Fruit fly (Drosophila melanogaster) whole organism, embryonic: ENCODE data around the gene CG2685.

Experiments used
- Abd-B ChIP-seq: fragments of 200-800 bp; sonication (Bioruptor generic); optimal IDR thresholded peaks from 2 replicates; lab custom pipeline; 2018; ENCODE audit warnings: missing biosample characterization, mild to moderate bottlenecking, missing genetic modification characterization, moderate library complexity
- CG10274 ChIP-seq: fragments of 200-800 bp; sonication (Bioruptor generic); optimal IDR thresholded peaks from 3 replicates; lab custom pipeline; 2017; ENCODE audit warnings: missing biosample characterization, mild to moderate bottlenecking, missing genetic modification characterization
- CG11398 ChIP-seq: fragments of 200-800 bp; sonication (Bioruptor generic); optimal IDR thresholded peaks from 2 replicates; lab custom pipeline; 2016; ENCODE audit warnings: missing biosample characterization, missing genetic modification characterization
- CG12104 ChIP-seq: fragments of 200-800 bp; sonication (Bioruptor generic); optimal IDR thresholded peaks from 3 replicates; lab custom pipeline; 2016; ENCODE audit warnings: missing biosample characterization, missing genetic modification characterization
- CG13775 ChIP-seq: fragments of 200-800 bp; sonication (Bioruptor generic); optimal IDR thresholded peaks from 3 replicates; lab custom pipeline; 2017; ENCODE audit warnings: missing biosample characterization, mild to moderate bottlenecking, missing genetic modification characterization
- CG14667 ChIP-seq: fragments of 200-800 bp; sonication (Bioruptor generic); IDR thresholded peaks from 2 replicates; pipeline ENCODE4 v1.3.6; 2022; ENCODE audit warnings: missing biosample characterization, missing genetic modification characterization
- CG14965 ChIP-seq: fragments of 200-800 bp; sonication (Bioruptor generic); optimal IDR thresholded peaks from 2 replicates; lab custom pipeline; 2016; ENCODE audit warnings: missing biosample characterization, missing genetic modification characterization, borderline replicate concordance
- CG18262 ChIP-seq: fragments of 200-800 bp; optimal IDR thresholded peaks from 3 replicates; lab custom pipeline; 2019; ENCODE audit warnings: missing biosample characterization, mild to moderate bottlenecking, missing genetic modification characterization, moderate library complexity
- CG1832 ChIP-seq: fragments of 200-800 bp; sonication (Bioruptor generic); optimal IDR thresholded peaks from 2 replicates; lab custom pipeline; 2017; ENCODE audit warnings: missing biosample characterization, mild to moderate bottlenecking, missing genetic modification characterization, inconsistent platforms
- CG2116 ChIP-seq: fragments of 200-800 bp; sonication (Bioruptor generic); optimal IDR thresholded peaks from 3 replicates; lab custom pipeline; 2018; ENCODE audit warnings: missing biosample characterization, mild to moderate bottlenecking, missing genetic modification characterization
- CG2889 ChIP-seq: fragments of 200-800 bp; sonication (Bioruptor generic); IDR thresholded peaks from 3 replicates; pipeline ENCODE4 v1.3.6; 2022; ENCODE audit warnings: missing biosample characterization, missing genetic modification characterization
- CG32767 ChIP-seq: fragments of 200-800 bp; sonication (Bioruptor generic); IDR thresholded peaks from 2 replicates; pipeline ENCODE4 v1.3.6; 2022; ENCODE audit warnings: missing biosample characterization, missing genetic modification characterization
- CG4730 ChIP-seq: fragments of 200-800 bp; sonication (Bioruptor generic); IDR thresholded peaks from 2 replicates; pipeline ENCODE4 v1.3.6; 2022; ENCODE audit warnings: missing biosample characterization, missing genetic modification characterization
- CG7372 ChIP-seq: fragments of 200-800 bp; sonication (Bioruptor generic); IDR thresholded peaks from 2 replicates; pipeline ENCODE4 v1.3.6; 2022; ENCODE audit warnings: missing biosample characterization, missing genetic modification characterization
- CG9609 ChIP-seq: fragments of 200-800 bp; sonication (Bioruptor generic); optimal IDR thresholded peaks from 3 replicates; lab custom pipeline; 2016; ENCODE audit warnings: missing biosample characterization, missing genetic modification characterization
- CoRest ChIP-seq: fragments of 200-800 bp; sonication (Bioruptor generic); optimal IDR thresholded peaks from 3 replicates; lab custom pipeline; 2018; ENCODE audit warnings: missing biosample characterization, mild to moderate bottlenecking, missing genetic modification characterization, moderate library complexity
- D ChIP-seq, 2 experiments: fragments of 200-800 bp in 1 of 2; fragments of >200 bp in 1 of 2; sonication (Bioruptor generic) in 1 of 2; optimal IDR thresholded peaks; 2 replicates in 1 of 2; 3 replicates in 1 of 2; lab custom pipeline; 2017; ENCODE audit warnings: mild to moderate bottlenecking in 1 of 2, missing biosample characterization in 1 of 2, missing genetic modification characterization in 1 of 2, missing genetic modification reagents in 1 of 2
- D19A ChIP-seq: fragments of 200-800 bp; optimal IDR thresholded peaks from 3 replicates; lab custom pipeline; 2019; ENCODE audit warnings: missing biosample characterization, mild to moderate bottlenecking, missing genetic modification characterization, moderate library complexity
- Drgx ChIP-seq: fragments of 200-800 bp; sonication (Bioruptor generic); IDR thresholded peaks from 2 replicates; pipeline ENCODE4 v1.3.6; 2022; ENCODE audit warnings: missing biosample characterization, missing genetic modification characterization
- E2f1 ChIP-seq: fragments of 200-800 bp; sonication (Bioruptor generic); IDR thresholded peaks from 2 replicates; pipeline ENCODE4 v1.3.6; 2022; ENCODE audit warnings: missing biosample characterization, missing genetic modification characterization
- Gsc ChIP-seq: fragments of 200-800 bp; sonication (Bioruptor generic); IDR thresholded peaks from 2 replicates; pipeline ENCODE4 v1.3.6; 2022; ENCODE audit warnings: missing biosample characterization, missing genetic modification characterization
- HHEX ChIP-seq: fragments of 200-800 bp; sonication (Bioruptor generic); optimal IDR thresholded peaks from 3 replicates; lab custom pipeline; 2017; ENCODE audit warnings: missing biosample characterization, mild to moderate bottlenecking, missing genetic modification characterization, missing genetic modification reagents
- HmgZ ChIP-seq: fragments of 200-800 bp; sonication (Bioruptor generic); optimal IDR thresholded peaks from 2 replicates; lab custom pipeline; 2018; ENCODE audit warnings: missing biosample characterization, mild to moderate bottlenecking, missing genetic modification characterization
- Hr78 ChIP-seq, 2 experiments: fragments of 200-800 bp in 1 of 2; fragments of >200 bp in 1 of 2; sonication (Bioruptor generic) in 1 of 2; optimal IDR thresholded peaks; 2 replicates each; lab custom pipeline; 2017 to 2019; ENCODE audit warnings: missing biosample characterization in 2 of 2, missing genetic modification characterization in 2 of 2, mild to moderate bottlenecking in 1 of 2, moderate library complexity in 1 of 2
- Mad ChIP-seq: fragments of 200-800 bp; sonication (Bioruptor generic); optimal IDR thresholded peaks from 2 replicates; lab custom pipeline; 2016; ENCODE audit warnings: missing biosample characterization, missing genetic modification characterization
- Med ChIP-seq: fragments of 200-800 bp; sonication (Bioruptor generic); peaks from one replicate; lab custom pipeline; 2016; ENCODE audit warnings: missing biosample characterization, missing genetic modification characterization, mild to moderate bottlenecking, inconsistent platforms, moderate library complexity
- Mes4 ChIP-seq: fragments of 200-800 bp; sonication (Bioruptor generic); optimal IDR thresholded peaks from 2 replicates; lab custom pipeline; 2016; ENCODE audit warnings: missing biosample characterization, missing genetic modification characterization
- Ptx1 ChIP-seq: fragments of 200-800 bp; sonication (Bioruptor generic); IDR thresholded peaks from 2 replicates; pipeline ENCODE4 v1.3.6; 2022; ENCODE audit warnings: missing biosample characterization, missing genetic modification characterization
- Ravus ChIP-seq: fragments of 200-800 bp; sonication (Bioruptor generic); IDR thresholded peaks from 2 replicates; pipeline ENCODE4 v1.3.6; 2022; ENCODE audit warnings: missing biosample characterization, missing genetic modification characterization
- Rfx ChIP-seq: fragments of 200-800 bp; sonication (Bioruptor generic); IDR thresholded peaks from 2 replicates; pipeline ENCODE4 v1.3.6; 2022; ENCODE audit warnings: missing biosample characterization, missing genetic modification characterization
- Sox100B ChIP-seq: fragments of 200-800 bp; sonication (Bioruptor generic); optimal IDR thresholded peaks from 3 replicates; lab custom pipeline; 2018; ENCODE audit warnings: missing biosample characterization, mild to moderate bottlenecking, missing genetic modification characterization
- Spps ChIP-seq: fragments of 200-800 bp; sonication (Bioruptor generic); optimal IDR thresholded peaks from 2 replicates; lab custom pipeline; 2018; ENCODE audit warnings: missing biosample characterization, mild to moderate bottlenecking, missing genetic modification characterization
- YL-1 ChIP-seq: fragments of 200-800 bp; sonication (Bioruptor generic); optimal IDR thresholded peaks from 3 replicates; lab custom pipeline; 2017; ENCODE audit warnings: missing biosample characterization, mild to moderate bottlenecking, missing genetic modification characterization
- ase ChIP-seq: fragments of 200-800 bp; sonication (Bioruptor generic); IDR thresholded peaks from 3 replicates; pipeline ENCODE4 v1.3.6; 2022; ENCODE audit warnings: missing biosample characterization, missing genetic modification characterization
- chinmo ChIP-seq: fragments of 200-800 bp; sonication (Bioruptor generic); IDR thresholded peaks from 4 replicates; pipeline ENCODE4 v1.3.6; 2022; ENCODE audit warnings: missing biosample characterization, missing genetic modification characterization; ENCODE audit not compliant: partially characterized antibody
- disco-r ChIP-seq: fragments of 200-800 bp; sonication (Bioruptor generic); optimal IDR thresholded peaks from 2 replicates; lab custom pipeline; 2016; ENCODE audit warnings: missing biosample characterization, missing genetic modification characterization
- fd3F ChIP-seq: fragments of 200-800 bp; sonication (Bioruptor generic); optimal IDR thresholded peaks from 2 replicates; lab custom pipeline; 2018; ENCODE audit warnings: missing biosample characterization, mild to moderate bottlenecking, missing genetic modification characterization, moderate library complexity
- fu2 ChIP-seq: fragments of 200-800 bp; sonication (Bioruptor generic); optimal IDR thresholded peaks from 2 replicates; lab custom pipeline; 2016; ENCODE audit warnings: missing biosample characterization, missing genetic modification characterization
- gsb-n ChIP-seq: fragments of 200-800 bp; sonication (Bioruptor generic); optimal IDR thresholded peaks from 3 replicates; lab custom pipeline; 2018; ENCODE audit warnings: missing biosample characterization, mild to moderate bottlenecking, missing genetic modification characterization
- gt ChIP-seq: fragments of 200-800 bp; sonication (Bioruptor generic); IDR thresholded peaks from 2 replicates; pipeline ENCODE4 v1.3.6; 2022; ENCODE audit warnings: missing biosample characterization, missing genetic modification characterization
- kni ChIP-seq: fragments of 200-800 bp; sonication (Bioruptor generic); optimal IDR thresholded peaks from 3 replicates; lab custom pipeline; 2017; ENCODE audit warnings: mild to moderate bottlenecking, missing biosample characterization, missing genetic modification reagents, missing genetic modification characterization
- knrl ChIP-seq: fragments of 200-800 bp; sonication (Bioruptor generic); IDR thresholded peaks from 3 replicates; pipeline ENCODE4 v1.3.6; 2022; ENCODE audit warnings: missing biosample characterization, missing genetic modification characterization; ENCODE audit not compliant: partially characterized antibody
- nerfin-1 ChIP-seq: fragments of 200-800 bp; sonication (Bioruptor generic); optimal IDR thresholded peaks from 3 replicates; lab custom pipeline; 2019; ENCODE audit warnings: missing biosample characterization, mild to moderate bottlenecking, missing genetic modification characterization, moderate library complexity
- pum ChIP-seq: fragments of 200-800 bp; sonication (Bioruptor generic); optimal IDR thresholded peaks from 2 replicates; lab custom pipeline; 2016; ENCODE audit warnings: missing biosample characterization, missing genetic modification characterization
- ranshi ChIP-seq: fragments of 200-800 bp; sonication (Bioruptor generic); IDR thresholded peaks from 2 replicates; pipeline ENCODE4 v1.3.6; 2022; ENCODE audit warnings: missing biosample characterization, missing genetic modification characterization
- sisA ChIP-seq: fragments of 200-800 bp; sonication (Bioruptor generic); IDR thresholded peaks from 2 replicates; pipeline ENCODE4 v1.3.6; 2022; ENCODE audit warnings: missing biosample characterization, missing genetic modification characterization
- slou ChIP-seq: fragments of 200-800 bp; sonication (Bioruptor generic); optimal IDR thresholded peaks from 3 replicates; lab custom pipeline; 2016; ENCODE audit warnings: missing biosample characterization, missing genetic modification characterization
- trem ChIP-seq: fragments of 200-800 bp; optimal IDR thresholded peaks from 3 replicates; lab custom pipeline; 2019; ENCODE audit warnings: missing biosample characterization, mild to moderate bottlenecking, missing genetic modification characterization, moderate library complexity
- trh ChIP-seq: fragments of 200-800 bp; sonication (Bioruptor generic); optimal IDR thresholded peaks from 2 replicates; lab custom pipeline; 2016; ENCODE audit warnings: missing biosample characterization, missing genetic modification characterization
- wor ChIP-seq: fragments of 200-800 bp; sonication (Bioruptor generic); IDR thresholded peaks from 2 replicates; pipeline ENCODE4 v1.3.6; 2022; ENCODE audit warnings: missing biosample characterization, missing genetic modification characterization
- yki ChIP-seq: fragments of >200 bp; optimal IDR thresholded peaks from 3 replicates; lab custom pipeline; 2018

CG2685 gene

DNA sequence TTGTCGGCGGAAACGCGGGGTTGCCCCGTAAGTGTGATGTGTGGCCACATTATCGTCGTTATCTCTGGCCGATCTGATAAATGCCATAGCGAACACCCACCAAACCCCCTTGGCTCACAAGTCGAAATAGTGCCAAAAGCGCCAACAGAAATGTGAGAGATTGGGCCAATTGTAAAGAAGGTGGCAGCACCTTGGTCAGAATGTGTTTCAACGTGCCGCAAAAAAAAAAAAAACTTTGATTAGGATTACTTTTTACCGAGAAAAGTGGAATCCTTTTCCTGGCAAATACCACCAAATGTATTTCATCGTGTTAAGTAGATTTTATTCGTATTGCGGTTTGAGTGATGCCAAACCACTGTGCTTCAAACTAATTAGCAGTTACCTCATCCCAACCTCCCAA lies 29.3 kb upstream of the CG2685 start (continued):
- TF ChIP-seq slou: peak; percentile 44
- TF ChIP-seq yki (lab: Kevin White, UChicago): no peak
- TF ChIP-seq HmgZ: peak; percentile 82
- TF ChIP-seq ranshi (GFP tag; lab: Robert Waterston, UW): peak; percentile 84
- TF ChIP-seq Mes4 (GFP tag; lab: Kevin White, UChicago): peak; percentile 67
- TF ChIP-seq CG14965 (GFP tag; lab: Kevin White, UChicago): no peak
- TF ChIP-seq ase (GFP tag; lab: Robert Waterston, UW): peak; percentile 85; the same call in 2 of the 3 replicates
- TF ChIP-seq sisA: peak; percentile 80
- TF ChIP-seq gt: no peak; the same call in 1 of the 2 replicates
- no peak for TF ChIP-seq Spps (tag; lab: Kevin White, UChicago)
- peak; percentile 77 for TF ChIP-seq CG32767 (GFP tag; lab: Robert Waterston, UW)
- TF ChIP-seq disco-r: peak; percentile 25
- TF ChIP-seq D19A (tag; lab: Kevin White, UChicago): no peak
- peak; percentile 79 for TF ChIP-seq fu2 (GFP tag; lab: Kevin White, UChicago)
- TF ChIP-seq CG18262 (tag; lab: Kevin White, UChicago): peak; percentile 14
- peak; percentile 43 for TF ChIP-seq Sox100B
- TF ChIP-seq fd3F (GFP tag; lab: Kevin White, UChicago): peak; percentile 85
- TF ChIP-seq CG4730 (GFP tag; lab: Robert Waterston, UW): peak; percentile 83
- no peak for TF ChIP-seq trem
- TF ChIP-seq chinmo (GFP tag; lab: Robert Waterston, UW): no peak
- no peak for TF ChIP-seq D (optimal IDR thresholded peaks at IDR 0.05; lab: Kevin White, UChicago)
- TF ChIP-seq D (GFP tag; optimal IDR thresholded peaks at IDR 0.05; lab: Kevin White, UChicago): peak; percentile 25
- TF ChIP-seq CG14667 (GFP tag; lab: Robert Waterston, UW): peak; percentile 76
- TF ChIP-seq nerfin-1: no peak
- peak; percentile 80 for TF ChIP-seq CG9609 (GFP tag; lab: Kevin White, UChicago)
- TF ChIP-seq pum: peak; percentile 50
- no peak for TF ChIP-seq gsb-n (tag; lab: Kevin White, UChicago)
- TF ChIP-seq trh: peak; percentile 27
- TF ChIP-seq wor: peak; percentile 47; the same call in 1 of the 2 replicates
- TF ChIP-seq knrl (GFP tag; lab: Robert Waterston, UW): no peak
- peak; percentile 81 for TF ChIP-seq Ravus (GFP tag; lab: Robert Waterston, UW)
- peak; percentile 69 for TF ChIP-seq Abd-B
- peak; percentile 82 for TF ChIP-seq HHEX (GFP tag; lab: Kevin White, UChicago)
- TF ChIP-seq E2f1 (GFP tag; lab: Robert Waterston, UW): peak; percentile 85
- peak; percentile 85 for TF ChIP-seq CG7372
- peak; percentile 65 for TF ChIP-seq CG13775 (GFP tag; lab: Kevin White, UChicago)
- peak; percentile 59 for TF ChIP-seq Mad (GFP tag; lab: Kevin White, UChicago)
- no peak for TF ChIP-seq kni (GFP tag; lab: Kevin White, UChicago)
- TF ChIP-seq Ptx1 (GFP tag; lab: Robert Waterston, UW): peak; percentile 90
- peak; percentile 87 for TF ChIP-seq CG2889
- peak; percentile 72 for TF ChIP-seq CG11398 (GFP tag; lab: Kevin White, UChicago)
- TF ChIP-seq CG1832 (GFP tag; lab: Kevin White, UChicago): no peak
- peak; percentile 65 for TF ChIP-seq CG10274 (GFP tag; lab: Kevin White, UChicago)
- peak; percentile 97 for TF ChIP-seq Med (GFP tag; lab: Kevin White, UChicago)
- peak; percentile 64 for TF ChIP-seq Drgx (GFP tag; lab: Robert Waterston, UW)
- TF ChIP-seq CG2116 (GFP tag; lab: Kevin White, UChicago): no peak
- no peak for TF ChIP-seq YL-1 (GFP tag; lab: Kevin White, UChicago)
- TF ChIP-seq CoRest (tag; lab: Kevin White, UChicago): peak; percentile 74
- TF ChIP-seq Gsc (GFP tag; lab: Robert Waterston, UW): peak; percentile 49; the same call in 1 of the 2 replicates
- peak; percentile 67 for TF ChIP-seq CG12104 (GFP tag; lab: Kevin White, UChicago)
- TF ChIP-seq Hr78 (GFP tag; optimal IDR thresholded peaks at IDR 0.05; lab: Kevin White, UChicago): no peak
- peak; percentile 95 for TF ChIP-seq Rfx
